Fruit fly (Drosophila melanogaster) whole organism, prepupa: Measurements from ENCODE around the gene RpL17.

Experiments
- CG15336 ChIP-seq: fragments of 200-800 bp; sonication (Bioruptor generic); IDR thresholded peaks from 2 replicates; pipeline ENCODE4 v1.3.6; 2022; ENCODE audit warnings: missing biosample characterization, missing genetic modification characterization
- CG16779 ChIP-seq: fragments of 200-800 bp; sonication (Bioruptor generic); optimal IDR thresholded peaks from 3 replicates; lab custom pipeline; 2017; ENCODE audit warnings: missing biosample characterization, mild to moderate bottlenecking, missing genetic modification characterization
- CG34406 ChIP-seq: fragments of 200-800 bp; sonication (Bioruptor generic); optimal IDR thresholded peaks from 3 replicates; lab custom pipeline; 2016; ENCODE audit warnings: missing biosample characterization, missing genetic modification characterization
- Eip75B ChIP-seq: fragments of 200-800 bp; sonication (Bioruptor generic); optimal IDR thresholded peaks from 3 replicates; lab custom pipeline; 2016; ENCODE audit warnings: missing biosample characterization, missing genetic modification characterization
- Eip93F ChIP-seq: fragments of 200-800 bp; sonication (Bioruptor generic); optimal IDR thresholded peaks from 2 replicates; lab custom pipeline; 2016; ENCODE audit warnings: missing biosample characterization, mild to moderate bottlenecking, missing genetic modification characterization
- Gug ChIP-seq: fragments of 200-800 bp; sonication (Bioruptor generic); IDR thresholded peaks from 2 replicates; pipeline ENCODE4 v1.3.6; 2022; ENCODE audit warnings: missing biosample characterization, missing genetic modification characterization
- Hr4 ChIP-seq: fragments of 200-800 bp; sonication (Bioruptor generic); optimal IDR thresholded peaks from 3 replicates; lab custom pipeline; 2016; ENCODE audit warnings: missing biosample characterization, missing genetic modification characterization
- dac ChIP-seq: fragments of 200-800 bp; sonication (Bioruptor generic); optimal IDR thresholded peaks from 2 replicates; lab custom pipeline; 2017; ENCODE audit warnings: missing biosample characterization, mild to moderate bottlenecking, missing genetic modification characterization
- fd59A ChIP-seq: fragments of 200-800 bp; sonication (Bioruptor generic); optimal IDR thresholded peaks from 2 replicates; lab custom pipeline; 2017; ENCODE audit warnings: missing biosample characterization, mild to moderate bottlenecking, missing genetic modification characterization, missing genetic modification reagents
- lz ChIP-seq: fragments of 200-800 bp; sonication (Bioruptor generic); optimal IDR thresholded peaks from 3 replicates; lab custom pipeline; 2016; ENCODE audit warnings: missing biosample characterization, missing genetic modification characterization
- salr ChIP-seq, 2 experiments: fragments of 200-800 bp; sonication (Bioruptor generic); optimal IDR thresholded peaks; 3 replicates each; lab custom pipeline; 2016 to 2018; ENCODE audit warnings: missing biosample characterization in 2 of 2, missing genetic modification characterization in 2 of 2, mild to moderate bottlenecking in 1 of 2

DNA sequence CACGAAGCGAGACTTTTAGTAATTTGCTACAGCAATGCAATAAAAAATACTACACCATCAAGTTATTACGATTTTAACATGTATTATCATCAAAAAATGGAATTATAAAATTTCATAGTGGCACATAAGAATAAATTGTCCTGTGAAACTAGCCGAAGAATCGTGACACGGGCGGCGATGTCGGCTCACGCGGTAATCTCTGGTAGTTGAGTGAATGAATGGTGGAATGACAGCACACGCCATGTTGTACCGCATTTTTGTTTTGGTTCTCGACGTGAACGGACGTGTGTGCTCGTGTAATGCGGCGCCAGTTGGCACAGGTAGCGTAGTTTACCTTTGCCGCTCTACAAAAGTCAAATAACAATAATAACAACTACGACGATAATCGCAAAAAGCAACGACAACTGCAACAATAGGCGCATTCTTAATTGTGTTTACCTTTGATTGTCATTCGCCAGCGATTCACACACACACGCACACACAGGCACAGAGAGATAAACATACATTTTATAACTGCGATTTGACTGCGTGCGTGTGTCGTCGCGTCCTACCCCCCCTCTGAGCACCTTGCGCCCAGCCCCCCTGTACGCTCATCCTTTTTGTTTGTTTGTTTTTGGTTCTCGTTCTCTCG is 44.7 kb downstream of the RpL17 start, which contains the start of gene CG14441:
- TF ChIP-seq lz (peak; percentile 38), Gug (GFP tag; lab: Robert Waterston, UW) (no peak), CG15336 (GFP tag; lab: Robert Waterston, UW) (peak; percentile 68), CG16779 (tag; lab: Kevin White, UChicago) (peak; percentile 75), fd59A (no peak), salr (GFP tag; optimal IDR thresholded peaks at IDR 0.05; lab: Kevin White, UChicago) (no peak), CG34406 (peak; percentile 46), dac (GFP tag; lab: Kevin White, UChicago) (no peak), Hr4 (GFP tag; lab: Kevin White, UChicago) (peak; percentile 37), Eip93F (GFP tag; lab: Kevin White, UChicago) (peak; percentile 67), Eip75B (GFP tag; lab: Kevin White, UChicago) (peak; percentile 23)
